Fruit fly (Drosophila melanogaster) whole organism, embryonic: Measurements from ENCODE around the gene CG15337.

Experiments
- Atf3 ChIP-seq: fragments of 200-800 bp; sonication (Bioruptor generic); optimal IDR thresholded peaks from 3 replicates; lab custom pipeline; 2016; ENCODE audit warnings: missing biosample characterization, missing genetic modification characterization
- B-H2 ChIP-seq: fragments of 200-800 bp; sonication (Bioruptor generic); optimal IDR thresholded peaks from 2 replicates; lab custom pipeline; 2018; ENCODE audit warnings: missing biosample characterization, mild to moderate bottlenecking, missing genetic modification characterization
- CG10431 ChIP-seq: fragments of 200-800 bp; sonication (Bioruptor generic); optimal IDR thresholded peaks from 3 replicates; lab custom pipeline; 2018; ENCODE audit warnings: missing biosample characterization, mild to moderate bottlenecking, missing genetic modification characterization
- CG12155 ChIP-seq: fragments of 200-800 bp; sonication (Bioruptor generic); optimal IDR thresholded peaks from 3 replicates; lab custom pipeline; 2016; ENCODE audit warnings: missing biosample characterization, missing genetic modification characterization
- CG1647 ChIP-seq: fragments of 200-800 bp; sonication (Bioruptor generic); optimal IDR thresholded peaks from 3 replicates; lab custom pipeline; 2016; ENCODE audit warnings: missing biosample characterization, missing genetic modification characterization
- CG17361 ChIP-seq: fragments of 200-800 bp; sonication (Bioruptor generic); IDR thresholded peaks from 3 replicates; pipeline ENCODE4 v1.3.6; 2022; ENCODE audit warnings: missing biosample characterization, missing genetic modification characterization
- CG17802 ChIP-seq: fragments of 200-800 bp; sonication (Bioruptor generic); optimal IDR thresholded peaks from 2 replicates; lab custom pipeline; 2018; ENCODE audit warnings: missing biosample characterization, mild to moderate bottlenecking, missing genetic modification characterization, moderate library complexity
- CG17829 ChIP-seq: fragments of 200-800 bp; optimal IDR thresholded peaks from 2 replicates; lab custom pipeline; 2019; ENCODE audit warnings: missing biosample characterization, mild to moderate bottlenecking, missing genetic modification characterization, moderate library complexity
- CG18599 ChIP-seq: fragments of 200-800 bp; sonication (Bioruptor generic); optimal IDR thresholded peaks from 3 replicates; lab custom pipeline; 2017; ENCODE audit warnings: missing biosample characterization, missing genetic modification characterization, mild to moderate bottlenecking, moderate library complexity, missing genetic modification reagents
- CG3065 ChIP-seq: fragments of 200-800 bp; sonication (Bioruptor generic); optimal IDR thresholded peaks from 2 replicates; lab custom pipeline; 2016; ENCODE audit warnings: missing biosample characterization, missing genetic modification characterization
- CG31224 ChIP-seq: fragments of 200-800 bp; sonication (Bioruptor generic); IDR thresholded peaks from 2 replicates; pipeline ENCODE4 v1.3.6; 2022; ENCODE audit warnings: missing biosample characterization, missing genetic modification characterization
- CG33213 ChIP-seq: fragments of 200-800 bp; sonication (Bioruptor generic); optimal IDR thresholded peaks from 3 replicates; lab custom pipeline; 2016; ENCODE audit warnings: missing biosample characterization, missing genetic modification characterization
- CG33557 ChIP-seq: fragments of 200-800 bp; sonication (Bioruptor generic); optimal IDR thresholded peaks from 2 replicates; lab custom pipeline; 2019; ENCODE audit warnings: missing biosample characterization, mild to moderate bottlenecking, missing genetic modification characterization, moderate library complexity
- CG42726 ChIP-seq: fragments of 200-800 bp; sonication (Bioruptor generic); IDR thresholded peaks from 2 replicates; pipeline ENCODE4 v1.3.6; 2022; ENCODE audit warnings: missing biosample characterization, missing genetic modification characterization; ENCODE audit not compliant: partially characterized antibody
- CG43689 ChIP-seq: fragments of 200-800 bp; sonication (Bioruptor generic); IDR thresholded peaks from 2 replicates; pipeline ENCODE4 v1.3.6; 2022; ENCODE audit warnings: missing biosample characterization, missing genetic modification characterization
- CG4617 ChIP-seq: fragments of 200-800 bp; sonication (Bioruptor generic); optimal IDR thresholded peaks from 3 replicates; lab custom pipeline; 2016; ENCODE audit warnings: missing biosample characterization, missing genetic modification characterization, borderline replicate concordance
- CG4854 ChIP-seq: fragments of 200-800 bp; sonication (Bioruptor generic); optimal IDR thresholded peaks from 2 replicates; lab custom pipeline; 2016; ENCODE audit warnings: missing biosample characterization, missing genetic modification characterization, inconsistent platforms
- CG6254 ChIP-seq: fragments of 200-800 bp; sonication (Bioruptor generic); optimal IDR thresholded peaks from 3 replicates; lab custom pipeline; 2017; ENCODE audit warnings: mild to moderate bottlenecking, missing biosample characterization, missing genetic modification reagents, missing genetic modification characterization
- CG7556 ChIP-seq: fragments of 200-800 bp; sonication (Bioruptor generic); optimal IDR thresholded peaks from 2 replicates; lab custom pipeline; 2017; ENCODE audit warnings: missing biosample characterization, mild to moderate bottlenecking, missing genetic modification characterization
- CG9876 ChIP-seq: fragments of 200-800 bp; sonication (Bioruptor generic); optimal IDR thresholded peaks from 2 replicates; lab custom pipeline; 2016; ENCODE audit warnings: missing biosample characterization, missing genetic modification characterization
- Dref ChIP-seq: fragments of 200-800 bp; sonication (Bioruptor generic); IDR thresholded peaks from 2 replicates; pipeline ENCODE4 v1.3.6; 2022; ENCODE audit warnings: missing biosample characterization, missing genetic modification characterization
- Ets65A ChIP-seq: fragments of 200-800 bp; sonication (Bioruptor generic); peaks from one replicate; lab custom pipeline; 2016; ENCODE audit warnings: missing biosample characterization, missing genetic modification characterization
- HLHmδ ChIP-seq: fragments of 200-800 bp; sonication (Bioruptor generic); optimal IDR thresholded peaks from 2 replicates; lab custom pipeline; 2018; ENCODE audit warnings: missing biosample characterization, mild to moderate bottlenecking, missing genetic modification characterization, moderate library complexity
- HmgZ ChIP-seq: fragments of 200-800 bp; sonication (Bioruptor generic); optimal IDR thresholded peaks from 2 replicates; lab custom pipeline; 2018; ENCODE audit warnings: missing biosample characterization, mild to moderate bottlenecking, missing genetic modification characterization
- Hr3 ChIP-seq: fragments of 200-800 bp; sonication (Bioruptor generic); optimal IDR thresholded peaks from 3 replicates; lab custom pipeline; 2016; ENCODE audit warnings: missing biosample characterization, missing genetic modification characterization
- Hsf ChIP-seq: fragments of 200-800 bp; sonication (Bioruptor generic); optimal IDR thresholded peaks from 3 replicates; lab custom pipeline; 2016; ENCODE audit warnings: missing biosample characterization, missing genetic modification characterization
- Kr ChIP-seq: fragments of 200-800 bp; sonication (Bioruptor generic); optimal IDR thresholded peaks from 2 replicates; lab custom pipeline; 2017; ENCODE audit warnings: missing biosample characterization, mild to moderate bottlenecking, missing genetic modification characterization
- Side ChIP-seq: fragments of 200-800 bp; sonication (Bioruptor generic); optimal IDR thresholded peaks from 2 replicates; lab custom pipeline; 2016; ENCODE audit warnings: missing biosample characterization, missing genetic modification characterization
- Taf1 ChIP-seq: fragments of 200-800 bp; sonication (Bioruptor generic); IDR thresholded peaks from 2 replicates; pipeline ENCODE4 v1.3.6; 2022; ENCODE audit warnings: missing biosample characterization, missing genetic modification characterization
- Trl ChIP-seq, 3 experiments: fragments of >200 bp in 2 of 3; fragments of 200-800 bp in 1 of 3; sonication (Bioruptor generic) in 1 of 3; optimal IDR thresholded peaks; 2 replicates in 1 of 3; 3 replicates in 2 of 3; lab custom pipeline; 2016 to 2017; ENCODE audit warnings: missing biosample characterization in 1 of 3, missing genetic modification characterization in 1 of 3
- ab ChIP-seq: fragments of 200-800 bp; sonication (Bioruptor generic); optimal IDR thresholded peaks from 2 replicates; lab custom pipeline; 2016; ENCODE audit warnings: missing biosample characterization, missing genetic modification characterization
- bcd ChIP-seq: fragments of 200-800 bp; sonication (Bioruptor generic); optimal IDR thresholded peaks from 2 replicates; lab custom pipeline; 2017; ENCODE audit warnings: missing biosample characterization, mild to moderate bottlenecking, missing genetic modification characterization
- dati ChIP-seq: fragments of 200-800 bp; sonication (Bioruptor generic); IDR thresholded peaks from 2 replicates; pipeline ENCODE4 v1.3.6; 2022; ENCODE audit warnings: missing biosample characterization, missing genetic modification characterization
- esg ChIP-seq: fragments of 200-800 bp; sonication (Bioruptor generic); conservative IDR thresholded peaks from 2 replicates; pipeline ENCODE4 v1.3.6; 2022; ENCODE audit warnings: missing biosample characterization, missing genetic modification characterization
- ewg ChIP-seq: fragments of 200-800 bp; sonication (Bioruptor generic); optimal IDR thresholded peaks from 3 replicates; lab custom pipeline; 2017; ENCODE audit warnings: mild to moderate bottlenecking, missing biosample characterization, missing genetic modification reagents, missing genetic modification characterization
- gt ChIP-seq: fragments of 200-800 bp; sonication (Bioruptor generic); IDR thresholded peaks from 2 replicates; pipeline ENCODE4 v1.3.6; 2022; ENCODE audit warnings: missing biosample characterization, missing genetic modification characterization
- hth ChIP-seq: fragments of >200 bp; optimal IDR thresholded peaks from 2 replicates; lab custom pipeline; 2017; ENCODE audit warnings: inconsistent platforms
- insv ChIP-seq, 2 experiments: fragments of 200-800 bp; sonication (Bioruptor generic); optimal IDR thresholded peaks; 3 replicates each; lab custom pipeline; 2016 to 2018; ENCODE audit warnings: missing biosample characterization in 2 of 2, missing genetic modification characterization in 2 of 2
- lbe ChIP-seq: fragments of 200-800 bp; sonication (Bioruptor generic); optimal IDR thresholded peaks from 2 replicates; lab custom pipeline; 2016; ENCODE audit warnings: missing biosample characterization, mild to moderate bottlenecking, missing genetic modification characterization
- org-1 ChIP-seq: fragments of 200-800 bp; sonication (Bioruptor generic); optimal IDR thresholded peaks from 2 replicates; lab custom pipeline; 2017; ENCODE audit warnings: missing biosample characterization, missing genetic modification characterization
- pan ChIP-seq, 4 experiments: fragments of >200 bp in 3 of 4; fragments of 200-800 bp in 1 of 4; sonication (Bioruptor generic) in 1 of 4; optimal IDR thresholded peaks in 3 of 4; IDR thresholded peaks in 1 of 4; 2 replicates each; pipeline versions ENCODE4 v1.3.6 to Lab custom; 2017 to 2022; ENCODE audit warnings: missing biosample characterization in 2 of 4, missing genetic modification characterization in 2 of 4, mixed read lengths in 1 of 4
- pho ChIP-seq: fragments of 200-800 bp; sonication (Bioruptor generic); optimal IDR thresholded peaks from 2 replicates; lab custom pipeline; 2016; ENCODE audit warnings: missing biosample characterization, missing genetic modification characterization
- ro ChIP-seq: fragments of 200-800 bp; sonication (Bioruptor generic); IDR thresholded peaks from 2 replicates; pipeline ENCODE4 v1.3.6; 2022; ENCODE audit warnings: missing biosample characterization, missing genetic modification characterization
- seq ChIP-seq: fragments of 200-800 bp; sonication (Bioruptor generic); IDR thresholded peaks from 2 replicates; pipeline ENCODE4 v1.3.6; 2022; ENCODE audit warnings: missing biosample characterization, missing genetic modification characterization
- sima ChIP-seq: fragments of 200-800 bp; sonication (Bioruptor generic); optimal IDR thresholded peaks from 2 replicates; lab custom pipeline; 2016; ENCODE audit warnings: missing biosample characterization, missing genetic modification characterization
- tgo ChIP-seq: fragments of 200-800 bp; sonication (Bioruptor generic); IDR thresholded peaks from 3 replicates; pipeline ENCODE4 v1.3.6; 2022; ENCODE audit warnings: missing biosample characterization, missing genetic modification characterization
- tll ChIP-seq, 2 experiments: fragments of 200-800 bp in 1 of 2; fragments of >200 bp in 1 of 2; sonication (Bioruptor generic) in 1 of 2; optimal IDR thresholded peaks; 2 replicates each; lab custom pipeline; 2017 to 2019; ENCODE audit warnings: missing biosample characterization in 2 of 2, missing genetic modification characterization in 2 of 2, mild to moderate bottlenecking in 1 of 2, moderate library complexity in 1 of 2
- zen ChIP-seq: fragments of 200-800 bp; sonication (Bioruptor generic); optimal IDR thresholded peaks from 3 replicates; lab custom pipeline; 2018; ENCODE audit warnings: missing biosample characterization, mild to moderate bottlenecking, missing genetic modification characterization, moderate library complexity

CG15337 gene

DNA sequence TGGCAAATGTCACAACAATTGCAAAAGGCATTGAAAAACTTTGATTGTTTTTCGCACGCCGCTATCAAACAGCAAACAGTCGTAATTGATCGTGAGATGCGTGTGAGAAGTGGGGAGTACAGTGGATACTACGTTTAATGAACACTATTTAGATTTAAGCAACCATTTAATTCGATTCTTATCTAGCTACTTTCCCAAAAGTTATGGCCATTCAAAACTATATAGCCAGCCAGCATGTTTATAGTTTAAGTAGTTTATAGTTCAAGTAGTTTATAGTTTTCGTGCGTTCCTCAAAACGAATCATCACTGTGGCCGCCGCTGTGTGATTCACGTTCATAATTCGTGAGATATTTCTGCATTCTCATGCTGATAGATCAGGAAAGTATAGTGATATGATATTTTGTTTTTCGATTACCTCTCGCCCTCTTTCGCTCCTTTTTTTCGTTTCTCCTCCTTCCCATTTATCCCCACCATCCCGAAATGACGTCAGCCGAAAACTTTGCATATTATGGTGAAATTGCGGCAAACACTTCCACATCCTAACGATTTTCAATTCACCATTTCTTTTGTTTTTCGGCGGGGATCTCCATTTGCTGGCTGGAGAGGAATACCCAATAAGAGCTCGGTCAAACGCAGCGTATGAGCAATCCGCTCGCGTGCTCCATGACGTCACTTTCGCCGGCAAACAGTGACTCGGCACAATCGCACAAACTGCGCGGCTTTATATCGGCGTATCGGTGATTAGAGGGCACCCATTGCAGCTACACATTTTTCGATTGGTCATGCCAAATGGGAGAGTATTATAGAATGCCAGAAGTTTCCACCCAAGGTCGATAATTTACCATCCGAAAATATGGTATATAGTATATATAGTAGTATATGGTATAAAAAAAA is 46.2 kb upstream of the CG15337 start (continued):
- TF ChIP-seq ro (GFP tag; lab: Robert Waterston, UW) (no peak), tll (GFP tag; optimal IDR thresholded peaks at IDR 0.05; lab: Kevin White, UChicago) (no peak), CG31224 (GFP tag; lab: Robert Waterston, UW) (peak; percentile 62), Hr3 (no peak), Hsf (GFP tag; lab: Kevin White, UChicago) (peak; percentile 51), ewg (GFP tag; lab: Kevin White, UChicago) (no peak), CG3065 (GFP tag; lab: Kevin White, UChicago) (no peak), CG17802 (no peak), CG17361 (GFP tag; lab: Robert Waterston, UW) (0 out of 3 replicates have a peak, but pooled peaks have one; percentile 16), CG10431 (GFP tag; lab: Kevin White, UChicago) (no peak), insv (GFP tag; optimal IDR thresholded peaks at IDR 0.05; lab: Kevin White, UChicago) (no peak), pan (optimal IDR thresholded peaks at IDR 0.05; lab: Kevin White, UChicago) (no peak), pan (GFP tag; optimal IDR thresholded peaks at IDR 0.05 in 1 of 2, IDR thresholded peaks at IDR 0.05 in 1 of 2) (peak in 1 of 2 experiments; percentile 68), CG12155 (peak; percentile 63), CG33213 (GFP tag; lab: Kevin White, UChicago) (no peak), CG6254 (GFP tag; lab: Kevin White, UChicago) (no peak), Side (GFP tag; lab: Kevin White, UChicago) (peak; percentile 29), Trl (optimal IDR thresholded peaks at IDR 0.05; lab: Kevin White, UChicago) (no peak), Trl (GFP tag; optimal IDR thresholded peaks at IDR 0.05; lab: Kevin White, UChicago) (peak; percentile 11), CG33557 (GFP tag; lab: Kevin White, UChicago) (no peak), bcd (GFP tag; lab: Kevin White, UChicago) (peak; percentile 44), seq (GFP tag; lab: Robert Waterston, UW) (no peak), HmgZ (tag; lab: Kevin White, UChicago) (peak; percentile 61), tgo (peak; percentile 60), hth (lab: Kevin White, UChicago) (no peak), Ets65A (GFP tag; lab: Kevin White, UChicago) (peak; percentile 84), sima (GFP tag; lab: Kevin White, UChicago) (no peak), CG1647 (GFP tag; lab: Kevin White, UChicago) (peak; percentile 42), Dref (GFP tag; lab: Robert Waterston, UW) (no peak), dati (GFP tag; lab: Robert Waterston, UW) (no peak), CG7556 (GFP tag; lab: Kevin White, UChicago) (peak; percentile 33), CG18599 (peak; percentile 82), CG9876 (no peak), esg (GFP tag; lab: Robert Waterston, UW) (peak; percentile 42), CG4617 (GFP tag; lab: Kevin White, UChicago) (no peak), pho (peak; percentile 62), CG42726 (GFP tag; lab: Robert Waterston, UW) (no peak), zen (no peak), B-H2 (GFP tag; lab: Kevin White, UChicago) (peak; percentile 60), Taf1 (GFP tag; lab: Robert Waterston, UW) (peak; percentile 72), org-1 (peak; percentile 36), HLHmδ (GFP tag; lab: Kevin White, UChicago) (no peak), CG43689 (GFP tag; lab: Robert Waterston, UW) (no peak), lbe (GFP tag; lab: Kevin White, UChicago) (no peak), Kr (GFP tag; lab: Kevin White, UChicago) (no peak), CG4854 (GFP tag; lab: Kevin White, UChicago) (peak; percentile 48), ab (GFP tag; lab: Kevin White, UChicago) (no peak), gt (GFP tag; lab: Robert Waterston, UW) (no peak), CG17829 (tag; lab: Kevin White, UChicago) (peak; percentile 29), Atf3 (GFP tag; lab: Kevin White, UChicago) (no peak)
